Worm (Caenorhabditis elegans) whole organism, L4 larva: ENCODE measurements around the gene ZC317.7.

Source experiments
- T26A8.4 ChIP-seq: fragments of 200-800 bp; sonication (Bioruptor generic); IDR thresholded peaks from 2 replicates; pipeline ENCODE4 v1.3.6; 2022; ENCODE audit warnings: missing genetic modification characterization, missing compliant biosample characterization
- ama-1 ChIP-seq: fragments of 150-350 bp; optimal IDR thresholded peaks from 2 replicates; lab custom pipeline; 2014; ENCODE audit warnings: inconsistent platforms, mixed read lengths
- attf-4 ChIP-seq: sonication (generic microtip); optimal IDR thresholded peaks from 3 replicates; lab custom pipeline; 2017; ENCODE audit warnings: missing biosample characterization, missing genetic modification characterization
- ctbp-1 ChIP-seq: fragments of 200-800 bp; sonication (Bioruptor generic); IDR thresholded peaks from 2 replicates; pipeline ENCODE4 v1.3.6; 2022; ENCODE audit warnings: missing genetic modification reagents, missing genetic modification characterization, missing compliant biosample characterization
- dpl-1 ChIP-seq: fragments of 150-350 bp; optimal IDR thresholded peaks from 2 replicates; lab custom pipeline; 2014; ENCODE audit warnings: missing biosample characterization, missing genetic modification reagents, missing genetic modification characterization
- unc-39 ChIP-seq: sonication (generic microtip); optimal IDR thresholded peaks from 2 replicates; lab custom pipeline; 2017; ENCODE audit warnings: missing biosample characterization, missing genetic modification characterization

ce11 chrV:5488766-5489165 lies 17.9 kb upstream of the ZC317.7 start, which contains the start of gene grl-18:
- TF ChIP-seq ctbp-1: no peak
- no peak for TF ChIP-seq attf-4 (tag; lab: Kevin White, UChicago)
- TF ChIP-seq unc-39: no peak
- TF ChIP-seq ama-1 (lab: Kevin White, UChicago): no peak
- no peak for TF ChIP-seq T26A8.4
- no peak for TF ChIP-seq dpl-1 (GFP tag; lab: Kevin White, UChicago)
